Worm (Caenorhabditis elegans) whole organism, L2 larva: ENCODE measurements around the gene deb-1.

Source experiments
- ama-1 ChIP-seq: fragments of 150-350 bp; optimal IDR thresholded peaks from 2 replicates; lab custom pipeline; 2018; ENCODE audit warnings: inconsistent platforms
- blmp-1 ChIP-seq: sonication (generic microtip); optimal IDR thresholded peaks from 2 replicates; lab custom pipeline; 2017; ENCODE audit warnings: missing genetic modification characterization, mild to moderate bottlenecking, missing compliant biosample characterization, antibody characterized with exemption, moderate library complexity; ENCODE audit not compliant: insufficient read depth
- elt-1 ChIP-seq: fragments of 150-350 bp; optimal IDR thresholded peaks from 2 replicates; lab custom pipeline; 2014; ENCODE audit warnings: missing biosample characterization, missing genetic modification characterization
- fos-1 ChIP-seq: fragments of 150-350 bp; optimal IDR thresholded peaks from 2 replicates; lab custom pipeline; 2014; ENCODE audit warnings: missing biosample characterization, missing genetic modification characterization
- lin-39 ChIP-seq: fragments of 150-350 bp; optimal IDR thresholded peaks from 2 replicates; lab custom pipeline; 2014; ENCODE audit warnings: missing biosample characterization, missing genetic modification reagents, missing genetic modification characterization
- mdl-1 ChIP-seq, 2 experiments: fragments of 150-350 bp in 1 of 2; sonication (generic microtip) in 1 of 2; optimal IDR thresholded peaks; 2 replicates each; lab custom pipeline; 2017; ENCODE audit warnings: missing biosample characterization in 2 of 2, missing genetic modification characterization in 2 of 2
- nhr-11 ChIP-seq: fragments of 150-350 bp; optimal IDR thresholded peaks from 2 replicates; lab custom pipeline; 2014; ENCODE audit warnings: missing biosample characterization, missing genetic modification characterization
- nhr-25 ChIP-seq: fragments of 150-350 bp; sonication (generic microtip); optimal IDR thresholded peaks from 3 replicates; lab custom pipeline; 2014; ENCODE audit warnings: missing biosample characterization, missing genetic modification characterization
- peb-1 ChIP-seq: fragments of 150-350 bp; optimal IDR thresholded peaks from 2 replicates; lab custom pipeline; 2014; ENCODE audit warnings: missing biosample characterization, missing genetic modification characterization
- unc-39 ChIP-seq: fragments of 150-350 bp; optimal IDR thresholded peaks from 2 replicates; lab custom pipeline; 2014; ENCODE audit warnings: missing biosample characterization, missing genetic modification characterization
- ztf-1 ChIP-seq: fragments of 200-800 bp; sonication (Bioruptor generic); conservative IDR thresholded peaks from 2 replicates; pipeline ENCODE4 v1.3.6; 2022; ENCODE audit warnings: missing genetic modification characterization, missing compliant biosample characterization
- ztf-11 ChIP-seq: sonication (generic microtip); optimal IDR thresholded peaks from 2 replicates; lab custom pipeline; 2017; ENCODE audit warnings: missing biosample characterization, missing genetic modification characterization

- no peak for TF ChIP-seq mdl-1 (tag; optimal IDR thresholded peaks at IDR 0.05; lab: Kevin White, UChicago)
- TF ChIP-seq unc-39: no peak
- TF ChIP-seq fos-1 (tag; lab: Kevin White, UChicago): peak; percentile 12
- no peak for TF ChIP-seq ztf-1 (GFP tag; lab: Robert Waterston, UW)
- no peak for TF ChIP-seq ama-1 (lab: Kevin White, UChicago)
- TF ChIP-seq peb-1 (tag; lab: Kevin White, UChicago): no peak
- TF ChIP-seq nhr-11: no peak
- TF ChIP-seq ztf-11 (tag; lab: Kevin White, UChicago): no peak
- no peak for TF ChIP-seq nhr-25 (tag; lab: Kevin White, UChicago)
- no peak for TF ChIP-seq lin-39 (tag; lab: Kevin White, UChicago)
- no peak for TF ChIP-seq elt-1 (tag; lab: Kevin White, UChicago)
- TF ChIP-seq blmp-1: no peak
Measured at ce11 chrIV:7099377-7099776, 5.3 kb upstream of the deb-1 start.
